Worm (Caenorhabditis elegans): ENCODE data around the gene ech-8.

ce11 chrIV:10284194-10284910, 45.4 kb upstream of the ech-8 start, which contains the start of gene rad-51:
- TF ChIP-seq fkh-10 (GFP tag; optimal IDR thresholded peaks at IDR 0.05): peak; percentile 2
- TF ChIP-seq sptf-1 (tag; optimal IDR thresholded peaks at IDR 0.05): no peak
- TF ChIP-seq aha-1 (tag; optimal IDR thresholded peaks at IDR 0.05): no peak
- TF ChIP-seq fos-1 (tag; optimal IDR thresholded peaks at IDR 0.05): no peak
- TF ChIP-seq lin-15B (tag; optimal IDR thresholded peaks at IDR 0.05): peak; percentile 69
- peak; percentile 45 for TF ChIP-seq jun-1 (tag; optimal IDR thresholded peaks at IDR 0.05)

Data from whole organism, L1 larva.